Worm (Caenorhabditis elegans) whole organism, young adult: Measurements from ENCODE around the gene R12A1.3.
A peak's percentile ranks its signal among the peaks of the same experiment; 100 is the strongest.

Experiments
- B0261.1 ChIP-seq: sonication (generic microtip); optimal IDR thresholded peaks from 2 replicates; lab custom pipeline; 2016; ENCODE audit warnings: mild to moderate bottlenecking, missing genetic modification characterization, moderate library complexity, missing compliant biosample characterization
- B0336.3 ChIP-seq: fragments of 200-800 bp; sonication (Bioruptor generic); IDR thresholded peaks from 2 replicates; pipeline ENCODE4 v1.3.6; 2022; ENCODE audit warnings: missing genetic modification characterization, missing compliant biosample characterization
- C17E4.6 ChIP-seq: fragments of 200-800 bp; sonication (Bioruptor generic); IDR thresholded peaks from 2 replicates; pipeline ENCODE4 v1.3.6; 2022; ENCODE audit warnings: missing genetic modification reagents, missing genetic modification characterization, missing compliant biosample characterization
- F22D6.2 ChIP-seq: sonication (generic microtip); optimal IDR thresholded peaks from 2 replicates; lab custom pipeline; 2016; ENCODE audit warnings: mild to moderate bottlenecking, missing genetic modification characterization, missing compliant biosample characterization
- F33H1.4 ChIP-seq: fragments of 200-800 bp; sonication (Bioruptor generic); IDR thresholded peaks from 2 replicates; pipeline ENCODE4 v1.3.6; 2022; ENCODE audit warnings: missing genetic modification reagents, missing genetic modification characterization, missing compliant biosample characterization
- F39B2.1 ChIP-seq: fragments of 200-800 bp; sonication (Bioruptor generic); IDR thresholded peaks from 2 replicates; pipeline ENCODE4 v1.3.6; 2022; ENCODE audit warnings: missing genetic modification reagents, missing genetic modification characterization, missing compliant biosample characterization
- K11D2.4 ChIP-seq: fragments of 200-800 bp; sonication (Bioruptor generic); IDR thresholded peaks from 2 replicates; pipeline ENCODE4 v1.3.6; 2022; ENCODE audit warnings: missing genetic modification reagents, missing genetic modification characterization, missing compliant biosample characterization
- T07F8.4 ChIP-seq: sonication (generic microtip); optimal IDR thresholded peaks from 2 replicates; lab custom pipeline; 2016; ENCODE audit warnings: mild to moderate bottlenecking, missing genetic modification characterization, moderate library complexity, missing compliant biosample characterization
- T26A5.8 ChIP-seq: sonication (generic microtip); optimal IDR thresholded peaks from 2 replicates; lab custom pipeline; 2016; ENCODE audit warnings: missing genetic modification characterization, missing compliant biosample characterization
- Y56A3A.18 ChIP-seq: fragments of 200-800 bp; sonication (Bioruptor generic); IDR thresholded peaks from 2 replicates; pipeline ENCODE4 v1.3.6; 2022; ENCODE audit warnings: missing genetic modification reagents, missing genetic modification characterization, missing compliant biosample characterization
- akir-1 ChIP-seq: fragments of 200-800 bp; sonication (Bioruptor generic); optimal IDR thresholded peaks from 2 replicates; lab custom pipeline; 2018; ENCODE audit warnings: mild to moderate bottlenecking, missing genetic modification characterization, moderate library complexity, missing compliant biosample characterization
- attf-5 ChIP-seq: fragments of 200-800 bp; sonication (Bioruptor generic); optimal IDR thresholded peaks from 2 replicates; lab custom pipeline; 2018; ENCODE audit warnings: mild to moderate bottlenecking, missing genetic modification characterization, missing compliant biosample characterization
- cebp-1 ChIP-seq, 2 experiments: fragments of 200-800 bp in 1 of 2; sonication (Bioruptor generic) in 1 of 2; sonication (generic microtip) in 1 of 2; IDR thresholded peaks in 1 of 2; optimal IDR thresholded peaks in 1 of 2; 2 replicates each; pipeline versions ENCODE4 v1.3.6 to Lab custom; 2017 to 2022; ENCODE audit warnings: missing compliant biosample characterization in 2 of 2, missing genetic modification characterization in 2 of 2, mild to moderate bottlenecking in 1 of 2, missing genetic modification reagents in 1 of 2, moderate library complexity in 1 of 2
- ceh-100 ChIP-seq: fragments of 200-800 bp; sonication (Bioruptor generic); IDR thresholded peaks from 2 replicates; pipeline ENCODE4 v1.3.6; 2022; ENCODE audit warnings: missing genetic modification reagents, missing genetic modification characterization, missing compliant biosample characterization
- ceh-91 ChIP-seq: fragments of 200-800 bp; sonication (Bioruptor generic); IDR thresholded peaks from 2 replicates; pipeline ENCODE4 v1.3.6; 2022; ENCODE audit warnings: missing genetic modification reagents, missing genetic modification characterization, missing compliant biosample characterization
- die-1 ChIP-seq: sonication (generic microtip); optimal IDR thresholded peaks from 2 replicates; lab custom pipeline; 2016; ENCODE audit warnings: missing genotype, mild to moderate bottlenecking, missing genetic modification characterization, missing compliant biosample characterization
- dox-1 ChIP-seq: fragments of 200-800 bp; sonication (Bioruptor generic); IDR thresholded peaks from 2 replicates; pipeline ENCODE4 v1.3.6; 2022; ENCODE audit warnings: missing genetic modification reagents, missing genetic modification characterization, missing compliant biosample characterization
- dpff-1 ChIP-seq: sonication (generic microtip); optimal IDR thresholded peaks from 2 replicates; lab custom pipeline; 2017; ENCODE audit warnings: mild to moderate bottlenecking, missing genetic modification characterization, missing compliant biosample characterization
- egl-18 ChIP-seq: fragments of 200-800 bp; sonication (Bioruptor generic); IDR thresholded peaks from 2 replicates; pipeline ENCODE4 v1.3.6; 2022; ENCODE audit warnings: missing genetic modification reagents, missing genetic modification characterization, missing compliant biosample characterization
- ets-4 ChIP-seq: fragments of 200-800 bp; sonication (Bioruptor generic); optimal IDR thresholded peaks from 2 replicates; lab custom pipeline; 2018; ENCODE audit warnings: mild to moderate bottlenecking, missing genetic modification characterization, missing compliant biosample characterization
- him-1 ChIP-seq: sonication (generic microtip); optimal IDR thresholded peaks from 2 replicates; lab custom pipeline; 2016; ENCODE audit warnings: missing genotype, missing genetic modification reagents, missing genetic modification characterization, missing compliant biosample characterization
- hlh-12 ChIP-seq: sonication (generic microtip); optimal IDR thresholded peaks from 2 replicates; lab custom pipeline; 2016; ENCODE audit warnings: missing genetic modification characterization, missing compliant biosample characterization
- hmg-1.2 ChIP-seq: fragments of 200-800 bp; sonication (Bioruptor generic); IDR thresholded peaks from 2 replicates; pipeline ENCODE4 v1.3.6; 2022; ENCODE audit warnings: missing genetic modification reagents, missing genetic modification characterization, missing compliant biosample characterization
- mel-28 ChIP-seq: sonication (generic microtip); optimal IDR thresholded peaks from 2 replicates; lab custom pipeline; 2016; ENCODE audit warnings: borderline replicate concordance, mild to moderate bottlenecking, missing genetic modification characterization, missing compliant biosample characterization
- nfya-2 ChIP-seq: fragments of 200-800 bp; sonication (Bioruptor generic); IDR thresholded peaks from 2 replicates; pipeline ENCODE4 v1.3.6; 2022; ENCODE audit warnings: missing genetic modification reagents, missing genetic modification characterization, missing compliant biosample characterization
- nfyb-1 ChIP-seq: fragments of 200-800 bp; sonication (Bioruptor generic); IDR thresholded peaks from 2 replicates; pipeline ENCODE4 v1.3.6; 2022; ENCODE audit warnings: missing genetic modification reagents, missing genetic modification characterization, missing compliant biosample characterization
- nhr-179 ChIP-seq: sonication (generic microtip); optimal IDR thresholded peaks from 2 replicates; lab custom pipeline; 2016; ENCODE audit warnings: mild to moderate bottlenecking, missing genetic modification characterization, missing compliant biosample characterization
- nhr-80 ChIP-seq: sonication (generic microtip); optimal IDR thresholded peaks from 2 replicates; lab custom pipeline; 2016; ENCODE audit warnings: missing genetic modification characterization, missing compliant biosample characterization
- nhr-90 ChIP-seq: sonication (generic microtip); optimal IDR thresholded peaks from 2 replicates; lab custom pipeline; 2016; ENCODE audit warnings: missing genotype, mild to moderate bottlenecking, missing genetic modification characterization, missing compliant biosample characterization
- pbrm-1 ChIP-seq: fragments of 200-800 bp; sonication (Bioruptor generic); IDR thresholded peaks from 2 replicates; pipeline ENCODE4 v1.3.6; 2022; ENCODE audit warnings: missing genetic modification reagents, missing genetic modification characterization, missing compliant biosample characterization
- rcor-1 ChIP-seq: fragments of 200-800 bp; sonication (Bioruptor generic); IDR thresholded peaks from 2 replicates; pipeline ENCODE4 v1.3.6; 2022; ENCODE audit warnings: missing genetic modification reagents, missing genetic modification characterization, missing compliant biosample characterization
- sdz-38 ChIP-seq: sonication (generic microtip); optimal IDR thresholded peaks from 2 replicates; lab custom pipeline; 2016; ENCODE audit warnings: missing genotype, missing genetic modification characterization, missing compliant biosample characterization
- sptf-2 ChIP-seq: fragments of 200-800 bp; sonication (Bioruptor generic); optimal IDR thresholded peaks from 2 replicates; lab custom pipeline; 2018; ENCODE audit warnings: mild to moderate bottlenecking, missing genetic modification characterization, missing compliant biosample characterization
- tbp1 ChIP-seq: fragments of 200-800 bp; sonication (Bioruptor generic); optimal IDR thresholded peaks from 2 replicates; lab custom pipeline; 2018; ENCODE audit warnings: mild to moderate bottlenecking, missing genetic modification characterization, missing compliant biosample characterization
- tbx-9 ChIP-seq: sonication (generic microtip); optimal IDR thresholded peaks from 2 replicates; lab custom pipeline; 2016; ENCODE audit warnings: borderline replicate concordance, missing genetic modification characterization, inconsistent platforms, missing compliant biosample characterization
- zfh-2 ChIP-seq: fragments of 200-800 bp; sonication (Bioruptor generic); conservative IDR thresholded peaks from 2 replicates; pipeline ENCODE4 v1.3.6; 2022; ENCODE audit warnings: missing genetic modification reagents, missing genetic modification characterization, missing compliant biosample characterization
- ztf-22 ChIP-seq: fragments of 200-800 bp; sonication (Bioruptor generic); optimal IDR thresholded peaks from 2 replicates; lab custom pipeline; 2018; ENCODE audit warnings: mild to moderate bottlenecking, missing genetic modification characterization, moderate library complexity, missing compliant biosample characterization
- ztf-26 ChIP-seq: sonication (generic microtip); optimal IDR thresholded peaks from 2 replicates; lab custom pipeline; 2017; ENCODE audit warnings: missing genetic modification characterization, missing compliant biosample characterization
- ztf-28 ChIP-seq: fragments of 200-800 bp; sonication (Bioruptor generic); IDR thresholded peaks from 2 replicates; pipeline ENCODE4 v1.3.6; 2022; ENCODE audit warnings: missing genetic modification reagents, missing genetic modification characterization, missing compliant biosample characterization

Gene R12A1.3

DNA sequence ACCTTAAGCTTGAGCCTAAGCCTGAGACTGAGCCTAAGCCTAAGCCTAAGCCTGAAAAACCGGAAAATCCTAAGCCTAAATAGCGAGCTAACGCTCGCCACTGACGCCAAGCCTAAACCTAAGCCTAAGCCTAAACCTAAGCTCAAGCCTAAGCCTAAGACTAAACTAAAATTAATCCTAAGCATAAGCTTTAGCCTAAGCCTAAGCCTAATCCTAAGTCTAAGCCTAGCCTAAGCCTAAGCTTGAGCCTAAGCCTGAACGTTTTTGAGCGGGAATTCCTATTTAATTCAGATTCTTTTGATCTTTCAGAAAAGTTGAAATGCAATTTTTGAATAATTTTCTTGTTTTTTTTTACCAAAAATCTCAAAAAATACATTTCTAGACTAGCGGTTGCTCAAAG, 9.4 kb downstream of the R12A1.3 start:
- TF ChIP-seq cebp-1 (GFP tag; IDR thresholded peaks at IDR 0.05; lab: Robert Waterston, UW) (no peak), cebp-1 (tag; optimal IDR thresholded peaks at IDR 0.05; lab: Kevin White, UChicago) (no peak), ceh-91 (GFP tag; lab: Robert Waterston, UW) (no peak), ztf-26 (tag; lab: Kevin White, UChicago) (no peak), nfya-2 (GFP tag; lab: Robert Waterston, UW) (no peak), tbp1 (GFP tag; lab: Kevin White, UChicago) (no peak), ztf-28 (no peak), dpff-1 (tag; lab: Kevin White, UChicago) (no peak), egl-18 (no peak), nhr-90 (no peak), C17E4.6 (no peak), hmg-1.2 (no peak), K11D2.4 (GFP tag; lab: Robert Waterston, UW) (no peak), attf-5 (GFP tag; lab: Kevin White, UChicago) (no peak), ets-4 (no peak), tbx-9 (tag; lab: Kevin White, UChicago) (no peak), dox-1 (no peak), B0336.3 (GFP tag; lab: Robert Waterston, UW) (no peak)

DNA sequence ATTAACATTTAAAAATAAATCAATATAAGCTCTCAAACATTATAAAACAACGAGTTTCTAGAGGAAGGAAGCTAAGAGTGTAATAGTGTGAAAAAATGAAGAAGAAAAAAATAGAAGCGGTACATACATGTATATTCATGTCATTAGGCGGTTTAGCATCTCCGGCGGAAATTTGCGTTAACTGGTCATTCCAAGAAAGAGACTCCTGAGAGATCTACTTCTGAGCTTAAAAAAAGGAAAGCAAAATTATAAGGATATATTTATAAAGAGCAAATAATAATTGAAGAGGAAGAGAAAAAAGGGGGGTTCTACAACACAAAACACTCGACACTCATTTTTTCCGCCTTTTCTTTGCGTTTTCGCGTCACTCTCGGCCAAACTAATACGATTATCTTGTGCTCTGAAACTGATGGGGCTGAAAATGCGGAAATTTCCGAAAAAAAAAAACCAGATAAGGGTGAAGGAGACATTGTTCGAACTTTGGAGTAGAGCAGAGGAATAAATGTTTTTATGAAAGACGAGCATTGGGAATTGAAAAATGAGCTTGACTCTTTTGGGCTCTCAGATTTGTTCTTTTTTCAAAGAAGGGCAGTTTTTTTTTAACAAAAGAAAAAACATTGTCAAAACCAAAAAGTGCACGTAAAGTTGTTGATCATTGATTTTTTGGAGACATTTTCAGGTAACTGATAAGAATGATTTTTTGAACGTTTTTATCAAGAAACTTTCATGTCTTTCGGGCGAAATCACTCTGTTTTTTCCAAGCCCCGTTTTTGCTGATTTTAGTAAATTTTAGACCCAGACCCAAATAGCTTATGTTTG, 10.8 kb downstream of the R12A1.3 start:
- TF ChIP-seq pbrm-1 (no peak), nhr-80 (tag; lab: Kevin White, UChicago) (peak; percentile 78)

DNA sequence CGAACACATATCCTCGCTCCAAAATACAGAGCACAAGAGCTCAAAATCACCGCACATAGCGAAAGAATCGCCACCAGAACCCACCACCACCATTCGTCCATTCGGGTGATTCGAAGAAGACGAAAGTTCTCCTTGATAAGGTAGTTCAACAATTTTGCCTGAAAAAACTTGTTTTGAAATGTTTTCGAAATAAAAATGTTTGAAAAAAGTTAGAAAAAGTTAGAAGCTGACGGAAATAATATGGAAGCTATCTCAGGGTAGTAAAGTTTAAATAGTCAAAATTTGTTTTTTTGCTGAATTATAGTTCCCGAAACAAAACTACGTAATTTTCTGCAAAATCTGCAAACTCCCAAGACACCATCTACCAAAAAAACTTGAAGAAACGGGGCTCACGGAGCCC, 14.1 kb downstream of the R12A1.3 start, which contains the start of gene snt-5:
snt-5 (minus strand) TSS at position 101 of the 400 bp plus-strand sequence.
- TF ChIP-seq nhr-179 (tag; lab: Kevin White, UChicago): no peak
- no peak for TF ChIP-seq mel-28 (tag; lab: Kevin White, UChicago)
- no peak for TF ChIP-seq F22D6.2 (tag; lab: Kevin White, UChicago)
- TF ChIP-seq ceh-100: no peak

DNA sequence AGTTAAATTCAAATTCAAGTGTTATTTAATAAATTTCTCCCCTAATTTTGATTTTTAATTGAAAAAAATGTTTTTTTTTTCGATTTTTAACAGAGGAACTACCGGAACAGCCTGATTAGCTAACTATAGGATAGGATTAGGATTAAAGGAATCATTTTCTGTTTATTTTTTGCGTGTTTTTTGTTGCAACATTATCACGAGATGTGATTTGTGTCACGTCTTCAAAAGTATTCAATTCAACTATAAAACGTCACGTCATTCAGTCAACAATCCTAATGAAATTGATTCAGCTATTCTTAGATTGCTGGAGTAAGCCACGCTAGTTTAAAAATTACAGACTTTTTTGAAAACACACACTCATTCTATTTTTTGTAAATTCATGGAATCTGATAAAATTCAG, 14.9 kb downstream of the R12A1.3 start:
- TF ChIP-seq Y56A3A.18: no peak
- TF ChIP-seq ztf-22 (GFP tag; lab: Kevin White, UChicago): no peak
- TF ChIP-seq K11D2.4 (GFP tag; lab: Robert Waterston, UW): no peak
- TF ChIP-seq B0261.1: no peak
- no peak for TF ChIP-seq rcor-1 (GFP tag; lab: Robert Waterston, UW)
- TF ChIP-seq T07F8.4: no peak
- TF ChIP-seq hlh-12 (tag; lab: Kevin White, UChicago): no peak
- TF ChIP-seq T26A5.8 (tag; lab: Kevin White, UChicago): no peak
- TF ChIP-seq sptf-2 (GFP tag; lab: Kevin White, UChicago): no peak
- no peak for TF ChIP-seq F39B2.1 (GFP tag; lab: Robert Waterston, UW)
- no peak for TF ChIP-seq F33H1.4
- no peak for TF ChIP-seq akir-1 (GFP tag; lab: Kevin White, UChicago)
- no peak for TF ChIP-seq nfyb-1 (GFP tag; lab: Robert Waterston, UW)
- TF ChIP-seq sdz-38 (tag; lab: Kevin White, UChicago): no peak
- TF ChIP-seq dox-1: no peak
- TF ChIP-seq tbp1 (GFP tag; lab: Kevin White, UChicago): no peak
- TF ChIP-seq die-1 (tag; lab: Kevin White, UChicago): no peak
- TF ChIP-seq him-1: no peak
- no peak for TF ChIP-seq zfh-2 (GFP tag; lab: Robert Waterston, UW)
